Worm (Caenorhabditis elegans) whole organism, L4 larva: Measurements from ENCODE around the gene znf-622.

Experiments
- F10B5.3 ChIP-seq: sonication (generic microtip); optimal IDR thresholded peaks from 2 replicates; lab custom pipeline; 2016; ENCODE audit warnings: mild to moderate bottlenecking, missing genetic modification characterization, missing compliant biosample characterization
- F26F4.8 ChIP-seq: fragments of 200-800 bp; sonication (Bioruptor generic); conservative IDR thresholded peaks from 2 replicates; pipeline ENCODE4 v1.3.6; 2022; ENCODE audit warnings: missing genetic modification characterization, missing compliant biosample characterization
- Y105C5A.15 ChIP-seq: fragments of 200-800 bp; sonication (Bioruptor generic); IDR thresholded peaks from 2 replicates; pipeline ENCODE4 v1.3.6; 2022; ENCODE audit warnings: missing genetic modification characterization, missing compliant biosample characterization
- Y5F2A.4 ChIP-seq: fragments of 200-800 bp; sonication (Bioruptor generic); optimal IDR thresholded peaks from 2 replicates; lab custom pipeline; 2018; ENCODE audit warnings: mild to moderate bottlenecking, missing genetic modification characterization, missing compliant biosample characterization
- Y75B8A.6 ChIP-seq: fragments of 200-800 bp; sonication (Bioruptor generic); IDR thresholded peaks from 2 replicates; pipeline ENCODE4 v1.3.6; 2022; ENCODE audit warnings: missing genetic modification reagents, missing genetic modification characterization, missing compliant biosample characterization
- ZK546.5 ChIP-seq, 2 experiments: sonication (generic microtip); optimal IDR thresholded peaks; 2 replicates each; lab custom pipeline; 2017; ENCODE audit warnings: missing biosample characterization in 2 of 2, missing genetic modification characterization in 2 of 2
- aly-2 ChIP-seq: sonication (generic microtip); optimal IDR thresholded peaks from 2 replicates; lab custom pipeline; 2018; ENCODE audit warnings: missing biosample characterization, missing genetic modification characterization
- arid-1 ChIP-seq: fragments of 200-800 bp; sonication (Bioruptor generic); conservative IDR thresholded peaks from 2 replicates; pipeline ENCODE4 v1.3.6; 2022; ENCODE audit warnings: missing genetic modification reagents, missing genetic modification characterization, missing compliant biosample characterization
- attf-4 ChIP-seq: sonication (generic microtip); optimal IDR thresholded peaks from 3 replicates; lab custom pipeline; 2017; ENCODE audit warnings: missing biosample characterization, missing genetic modification characterization
- ceh-82 ChIP-seq: sonication (generic microtip); optimal IDR thresholded peaks from 2 replicates; lab custom pipeline; 2017; ENCODE audit warnings: missing biosample characterization, missing genetic modification characterization
- ces-1 ChIP-seq: fragments of 150-350 bp; sonication (generic microtip); optimal IDR thresholded peaks from 4 replicates; lab custom pipeline; 2014; ENCODE audit warnings: missing biosample characterization, missing genetic modification reagents, missing genetic modification characterization
- ctbp-1 ChIP-seq: fragments of 200-800 bp; sonication (Bioruptor generic); IDR thresholded peaks from 2 replicates; pipeline ENCODE4 v1.3.6; 2022; ENCODE audit warnings: missing genetic modification reagents, missing genetic modification characterization, missing compliant biosample characterization
- daf-16 ChIP-seq, 3 experiments: sonication (generic microtip); optimal IDR thresholded peaks; 2 replicates each; lab custom pipeline; 2016 to 2017; ENCODE audit warnings: missing genetic modification characterization in 3 of 3, missing genetic modification reagents in 3 of 3, mild to moderate bottlenecking in 2 of 3, missing compliant biosample characterization in 2 of 3, missing biosample characterization in 1 of 3, moderate library complexity in 1 of 3
- daf-19 ChIP-seq: fragments of 200-800 bp; sonication (Bioruptor generic); conservative IDR thresholded peaks from 2 replicates; pipeline ENCODE4 v1.3.6; 2022; ENCODE audit warnings: missing genetic modification characterization, missing compliant biosample characterization
- dpl-1 ChIP-seq: fragments of 150-350 bp; optimal IDR thresholded peaks from 2 replicates; lab custom pipeline; 2014; ENCODE audit warnings: missing biosample characterization, missing genetic modification reagents, missing genetic modification characterization
- dve-1 ChIP-seq: sonication (generic microtip); optimal IDR thresholded peaks from 2 replicates; lab custom pipeline; 2017; ENCODE audit warnings: antibody characterized with exemption, mild to moderate bottlenecking, missing genetic modification characterization, missing compliant biosample characterization; ENCODE audit not compliant: insufficient read depth
- fos-1 ChIP-seq: fragments of 150-350 bp; optimal IDR thresholded peaks from 2 replicates; lab custom pipeline; 2014; ENCODE audit warnings: missing biosample characterization, missing genetic modification characterization
- lin-1 ChIP-seq: fragments of 200-800 bp; sonication (Bioruptor generic); IDR thresholded peaks from 2 replicates; pipeline ENCODE4 v1.3.6; 2022; ENCODE audit warnings: missing genetic modification reagents, missing genetic modification characterization, missing compliant biosample characterization
- lin-39 ChIP-seq: fragments of 150-350 bp; optimal IDR thresholded peaks from 2 replicates; lab custom pipeline; 2014; ENCODE audit warnings: missing biosample characterization, missing genetic modification reagents, missing genetic modification characterization
- lir-3 ChIP-seq: sonication (generic microtip); optimal IDR thresholded peaks from 2 replicates; lab custom pipeline; 2016; ENCODE audit warnings: mild to moderate bottlenecking, missing genetic modification characterization, missing compliant biosample characterization
- lsy-2 ChIP-seq, 2 experiments: fragments of 150-350 bp in 1 of 2; sonication (generic microtip) in 1 of 2; optimal IDR thresholded peaks; 2 replicates each; lab custom pipeline; 2014 to 2017; ENCODE audit warnings: missing biosample characterization in 2 of 2, missing genetic modification characterization in 2 of 2
- mdl-1 ChIP-seq, 2 experiments: fragments of 150-350 bp in 1 of 2; sonication (generic microtip) in 1 of 2; optimal IDR thresholded peaks; 2 replicates each; lab custom pipeline; 2014 to 2017; ENCODE audit warnings: missing biosample characterization in 2 of 2, missing genetic modification characterization in 2 of 2
- mdt-29 ChIP-seq: fragments of 200-800 bp; sonication (Bioruptor generic); IDR thresholded peaks from 2 replicates; pipeline ENCODE4 v1.3.6; 2022; ENCODE audit warnings: missing genetic modification reagents, missing genetic modification characterization, missing compliant biosample characterization
- mep-1 ChIP-seq: fragments of 150-350 bp; sonication (generic microtip); optimal IDR thresholded peaks from 3 replicates; lab custom pipeline; 2014; ENCODE audit warnings: missing biosample characterization, missing genetic modification characterization
- mes-2 ChIP-seq: sonication (generic microtip); optimal IDR thresholded peaks from 2 replicates; lab custom pipeline; 2016; ENCODE audit warnings: missing genotype, mild to moderate bottlenecking, missing genetic modification characterization, missing compliant biosample characterization; ENCODE audit not compliant: poor library complexity, severe bottlenecking
- mxl-3 ChIP-seq: fragments of 200-800 bp; sonication (Bioruptor generic); optimal IDR thresholded peaks from 2 replicates; lab custom pipeline; 2018; ENCODE audit warnings: mild to moderate bottlenecking, missing genetic modification characterization, missing compliant biosample characterization
- nhr-11 ChIP-seq: fragments of 150-350 bp; optimal IDR thresholded peaks from 2 replicates; lab custom pipeline; 2014; ENCODE audit warnings: missing biosample characterization, missing genetic modification characterization
- nhr-76 ChIP-seq: fragments of 150-350 bp; optimal IDR thresholded peaks from 2 replicates; lab custom pipeline; 2014; ENCODE audit warnings: missing biosample characterization, missing genetic modification characterization
- nhr-77 ChIP-seq: fragments of 150-350 bp; optimal IDR thresholded peaks from 2 replicates; lab custom pipeline; 2014; ENCODE audit warnings: missing biosample characterization, missing genetic modification characterization
- pha-4 ChIP-seq, 2 experiments: fragments of 150-350 bp in 1 of 2; fragments of 200-800 bp in 1 of 2; sonication (Bioruptor generic) in 1 of 2; IDR thresholded peaks in 1 of 2; optimal IDR thresholded peaks in 1 of 2; 2 replicates each; pipeline versions ENCODE4 v1.3.6 to Lab custom; 2014 to 2022; ENCODE audit warnings: missing genetic modification characterization in 2 of 2, missing genetic modification reagents in 2 of 2, missing biosample characterization in 1 of 2, missing compliant biosample characterization in 1 of 2
- php-3 ChIP-seq: fragments of 200-800 bp; sonication (Bioruptor generic); IDR thresholded peaks from 2 replicates; pipeline ENCODE4 v1.3.6; 2022; ENCODE audit warnings: missing genetic modification reagents, missing genetic modification characterization, missing compliant biosample characterization
- pqm-1 ChIP-seq: sonication (generic microtip); optimal IDR thresholded peaks from 2 replicates; lab custom pipeline; 2017; ENCODE audit warnings: missing biosample characterization, missing genetic modification characterization
- set-16 ChIP-seq: fragments of 200-800 bp; sonication (Bioruptor generic); IDR thresholded peaks from 2 replicates; pipeline ENCODE4 v1.3.6; 2022; ENCODE audit warnings: missing genetic modification reagents, missing genetic modification characterization, missing compliant biosample characterization
- skn-1 ChIP-seq: fragments of 150-350 bp; optimal IDR thresholded peaks from 2 replicates; lab custom pipeline; 2014; ENCODE audit warnings: missing biosample characterization, missing genetic modification characterization
- snpc-1.2 ChIP-seq: fragments of 200-800 bp; sonication (Bioruptor generic); IDR thresholded peaks from 2 replicates; pipeline ENCODE4 v1.3.6; 2022; ENCODE audit warnings: missing genetic modification reagents, missing genetic modification characterization, missing compliant biosample characterization
- spr-1 ChIP-seq: sonication (generic microtip); optimal IDR thresholded peaks from 2 replicates; lab custom pipeline; 2016; ENCODE audit warnings: mild to moderate bottlenecking, missing genetic modification characterization, missing compliant biosample characterization
- tra-1 ChIP-seq: fragments of 200-800 bp; sonication (Bioruptor generic); IDR thresholded peaks from 2 replicates; pipeline ENCODE4 v1.3.6; 2022; ENCODE audit warnings: missing genetic modification reagents, missing genetic modification characterization, missing compliant biosample characterization
- unc-130 ChIP-seq: sonication (generic microtip); optimal IDR thresholded peaks from 2 replicates; lab custom pipeline; 2016; ENCODE audit warnings: missing genetic modification reagents, missing genetic modification characterization, missing compliant biosample characterization
- unc-39 ChIP-seq: sonication (generic microtip); optimal IDR thresholded peaks from 2 replicates; lab custom pipeline; 2017; ENCODE audit warnings: missing biosample characterization, missing genetic modification characterization
- unc-62 ChIP-seq, 3 experiments: fragments of 150-350 bp in 1 of 3; sonication (generic microtip); optimal IDR thresholded peaks in 2 of 3; peaks in 1 of 3; 1 replicate in 1 of 3; 2 replicates in 2 of 3; lab custom pipeline; 2014 to 2017; ENCODE audit warnings: missing biosample characterization in 3 of 3, missing genetic modification characterization in 3 of 3, missing genetic modification reagents in 3 of 3, missing genotype in 1 of 3
- vab-7 ChIP-seq: fragments of 200-800 bp; sonication (Bioruptor generic); IDR thresholded peaks from 2 replicates; pipeline ENCODE4 v1.3.6; 2022; ENCODE audit warnings: missing genetic modification reagents, missing genetic modification characterization, missing compliant biosample characterization
- zag-1 ChIP-seq: fragments of 150-350 bp; optimal IDR thresholded peaks from 2 replicates; lab custom pipeline; 2014; ENCODE audit warnings: missing biosample characterization, missing genetic modification characterization
- zip-2 ChIP-seq: fragments of 150-350 bp; optimal IDR thresholded peaks from 2 replicates; lab custom pipeline; 2014; ENCODE audit warnings: missing biosample characterization, missing genetic modification characterization
- ztf-7 ChIP-seq: fragments of 150-350 bp; optimal IDR thresholded peaks from 2 replicates; lab custom pipeline; 2014; ENCODE audit warnings: missing biosample characterization, missing genetic modification characterization

znf-622 gene

DNA sequence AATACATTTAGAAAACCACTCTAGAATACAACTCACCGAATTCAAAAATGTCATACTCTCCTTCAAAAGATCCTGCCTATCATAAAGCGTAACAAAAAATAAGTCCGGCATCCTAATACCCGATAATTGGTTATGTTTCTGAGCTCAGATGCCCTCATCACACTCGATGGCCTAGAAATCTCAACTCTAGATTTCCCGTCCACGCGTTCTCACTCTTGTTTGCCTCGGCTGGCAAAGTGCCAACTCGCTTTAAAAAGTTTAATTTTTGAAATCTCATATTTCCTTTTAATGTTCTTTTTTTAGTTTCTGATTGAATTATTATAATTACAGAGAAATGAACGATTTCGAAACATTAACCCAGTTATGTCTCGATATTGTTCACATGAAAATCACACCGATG lies 13.7 kb upstream of the znf-622 start, which contains the start of the genes C56G2.15 and thoc-2 (continued):
- TF ChIP-seq attf-4 (no peak), unc-130 (GFP tag; lab: Kevin White, UChicago) (no peak), vab-7 (GFP tag; lab: Robert Waterston, UW) (no peak), ZK546.5 (tag; optimal IDR thresholded peaks at IDR 0.05; lab: Kevin White, UChicago) (no peak), lsy-2 (tag; optimal IDR thresholded peaks at IDR 0.05; lab: Kevin White, UChicago) (peak in 1 of 2 experiments; percentile 68), dve-1 (tag; lab: Kevin White, UChicago) (no peak)

ce11 chrIII:6368524-6368923 lies 12.9 kb upstream of the znf-622 start:
- TF ChIP-seq unc-62 (GFP tag; optimal IDR thresholded peaks at IDR 0.05 in 1 of 2; lab: Kevin White, UChicago) (peak in 1 of 2 experiments; percentile 97), unc-62 (tag; optimal IDR thresholded peaks at IDR 0.05; lab: Kevin White, UChicago) (no peak), aly-2 (tag; lab: Kevin White, UChicago) (no peak)

DNA sequence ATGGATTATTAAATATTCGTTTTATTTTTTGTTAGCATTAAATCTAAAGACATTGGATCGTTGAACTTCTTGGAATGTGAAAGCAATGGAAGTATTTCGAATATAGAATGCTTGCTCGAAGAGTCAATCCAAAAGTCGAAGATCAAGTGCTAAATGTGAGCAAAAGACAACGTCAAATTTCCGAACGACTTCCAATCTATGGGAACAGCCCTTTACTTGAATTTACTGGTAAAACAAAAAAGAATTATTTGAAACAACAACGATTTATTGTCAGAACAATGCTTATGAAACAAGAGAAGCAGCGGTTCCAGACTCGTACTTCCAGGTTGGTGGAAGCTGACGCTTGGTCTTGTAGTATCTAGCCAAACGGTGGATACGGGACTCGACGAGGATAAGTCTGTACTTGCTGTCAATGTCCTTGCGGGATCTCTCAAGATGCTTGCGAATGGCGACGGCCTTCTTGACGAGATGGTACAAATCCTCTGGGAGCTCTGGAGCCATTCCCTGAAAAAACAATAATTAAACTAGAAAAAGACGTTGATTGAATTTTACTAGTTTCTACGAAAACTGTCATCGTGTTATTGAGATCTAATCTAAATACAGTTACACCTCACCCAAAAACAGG lies 7.5 kb upstream of the znf-622 start:
- TF ChIP-seq tra-1 (GFP tag; lab: Robert Waterston, UW) (peak; percentile 51; the same call in 1 of the 2 replicates), fos-1 (tag; lab: Kevin White, UChicago) (peak; percentile 21), ces-1 (GFP tag; lab: Kevin White, UChicago) (no peak), unc-39 (tag; lab: Kevin White, UChicago) (no peak), Y105C5A.15 (peak; percentile 61; the same call in 1 of the 2 replicates), vab-7 (GFP tag; lab: Robert Waterston, UW) (0 out of 2 replicates have a peak, but pooled peaks have one; percentile 12), lir-3 (tag; lab: Kevin White, UChicago) (no peak), pha-4 (GFP tag; IDR thresholded peaks at IDR 0.05; lab: Robert Waterston, UW) (peak; percentile 48; the same call in 1 of the 2 replicates), pha-4 (tag; optimal IDR thresholded peaks at IDR 0.05; lab: Kevin White, UChicago) (no peak), F26F4.8 (GFP tag; lab: Robert Waterston, UW) (no peak), mep-1 (tag; lab: Kevin White, UChicago) (peak; percentile 33), zag-1 (tag; lab: Kevin White, UChicago) (no peak), nhr-77 (tag; lab: Kevin White, UChicago) (no peak), snpc-1.2 (GFP tag; lab: Robert Waterston, UW) (peak; percentile 36), ctbp-1 (GFP tag; lab: Robert Waterston, UW) (peak; percentile 59; the same call in 1 of the 2 replicates), Y5F2A.4 (GFP tag; lab: Kevin White, UChicago) (no peak), pqm-1 (tag; lab: Kevin White, UChicago) (no peak), lin-39 (tag; lab: Kevin White, UChicago) (no peak), php-3 (GFP tag; lab: Robert Waterston, UW) (peak; percentile 46; the same call in 1 of the 2 replicates), ceh-82 (tag; lab: Kevin White, UChicago) (no peak), ztf-7 (no peak), nhr-11 (no peak), F10B5.3 (no peak), Y75B8A.6 (GFP tag; lab: Robert Waterston, UW) (0 out of 2 replicates have a peak, but pooled peaks have one; percentile 6), arid-1 (GFP tag; lab: Robert Waterston, UW) (peak; percentile 44; the same call in 1 of the 2 replicates), nhr-76 (tag; lab: Kevin White, UChicago) (no peak), dpl-1 (GFP tag; lab: Kevin White, UChicago) (no peak), daf-19 (GFP tag; lab: Robert Waterston, UW) (no peak), unc-62 (GFP tag; optimal IDR thresholded peaks at IDR 0.05 in 1 of 2; lab: Kevin White, UChicago) (no peak), unc-62 (tag; optimal IDR thresholded peaks at IDR 0.05; lab: Kevin White, UChicago) (no peak), lsy-2 (tag; optimal IDR thresholded peaks at IDR 0.05; lab: Kevin White, UChicago) (peak in 1 of 2 experiments; percentile 7), mdl-1 (tag; optimal IDR thresholded peaks at IDR 0.05; lab: Kevin White, UChicago) (no peak), zip-2 (tag; lab: Kevin White, UChicago) (no peak), daf-16 (GFP tag; optimal IDR thresholded peaks at IDR 0.05; lab: Kevin White, UChicago) (no peak), daf-16 (tag; optimal IDR thresholded peaks at IDR 0.05; lab: Kevin White, UChicago) (peak; percentile 16), set-16 (GFP tag; lab: Robert Waterston, UW) (no peak), skn-1 (no peak), spr-1 (tag; lab: Kevin White, UChicago) (peak; percentile 13), mxl-3 (GFP tag; lab: Kevin White, UChicago) (no peak), lin-1 (no peak), mdt-29 (peak; percentile 44; the same call in 1 of the 2 replicates), mes-2 (tag; lab: Kevin White, UChicago) (peak; percentile 28)
